Comparison of ENCODE assay signal across 1 worm cellular context in the genomic region with DNA sequence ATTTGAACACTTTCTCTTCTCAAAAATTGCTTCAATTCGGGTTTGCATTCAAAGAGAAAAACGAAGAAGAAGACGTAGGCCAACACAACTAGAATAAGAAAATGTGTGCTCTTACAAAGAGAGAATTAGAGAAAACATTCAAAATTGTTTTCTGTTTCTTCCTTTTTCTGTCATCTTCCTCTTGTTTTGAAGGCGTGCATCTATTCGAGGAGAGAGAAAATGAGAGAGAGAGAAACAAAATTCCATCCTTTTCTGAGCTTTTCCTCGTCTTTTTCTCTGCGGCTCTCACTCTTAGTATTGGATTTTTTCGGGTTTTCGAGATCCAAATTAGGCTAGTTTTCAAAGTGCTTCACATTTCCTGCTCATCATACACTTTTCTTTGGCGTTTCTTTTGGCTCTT.
TF ChIP-seq lines count a peak whose summit lies in the region.

No protein-coding gene starts in this region.

TF ChIP-seq in whole organism, L1 larva, 84 proteins besides CTCF, POLR2A, EP300 and RAD21 (continued from another document):
- TF ChIP-seq grh-1 (GFP tag; IDR thresholded peaks at IDR 0.05; lab: Robert Waterston, UW) (no peak), nhr-85 (tag; lab: Kevin White, UChicago) (no peak), egl-27 (tag; optimal IDR thresholded peaks at IDR 0.05; lab: Kevin White, UChicago) (no peak), efl-1 (optimal IDR thresholded peaks at IDR 0.05; lab: Kevin White, UChicago) (peak; percentile 60 to 64), efl-1 (GFP tag; optimal IDR thresholded peaks at IDR 0.05 in 1 of 2; lab: Kevin White, UChicago) (peak in 1 of 2 experiments; percentile 32), isw-1 (GFP tag; IDR thresholded peaks at IDR 0.05; lab: Robert Waterston, UW) (peak; percentile 37), sup-37 (GFP tag; optimal IDR thresholded peaks at IDR 0.05; lab: Kevin White, UChicago) (no peak)
TF ChIP-seq in whole organism, L1 larva: peak in this region for 25.
